Worm (Caenorhabditis elegans): ENCODE data around the gene F29B9.11.

Gene F29B9.11

ce11 chrIV:4640941-4641340, 19.1 kb downstream of the F29B9.11 start:
- TF ChIP-seq cog-1 (tag; optimal IDR thresholded peaks at IDR 0.05) (no peak), klf-2 (GFP tag; conservative IDR thresholded peaks at IDR 0.05) (no peak), tab-1 (GFP tag; IDR thresholded peaks at IDR 0.05) (no peak), ref-1 (GFP tag; conservative IDR thresholded peaks at IDR 0.05) (no peak), flt-1 (GFP tag; IDR thresholded peaks at IDR 0.05) (no peak), ztf-23 (GFP tag; IDR thresholded peaks at IDR 0.05) (no peak), ztf-29 (GFP tag; IDR thresholded peaks at IDR 0.05) (no peak), med-1 (GFP tag; optimal IDR thresholded peaks at IDR 0.05; ENCODE audit: insufficient read depth) (no peak), T22C8.4 (GFP tag; IDR thresholded peaks at IDR 0.05) (no peak)

DNA sequence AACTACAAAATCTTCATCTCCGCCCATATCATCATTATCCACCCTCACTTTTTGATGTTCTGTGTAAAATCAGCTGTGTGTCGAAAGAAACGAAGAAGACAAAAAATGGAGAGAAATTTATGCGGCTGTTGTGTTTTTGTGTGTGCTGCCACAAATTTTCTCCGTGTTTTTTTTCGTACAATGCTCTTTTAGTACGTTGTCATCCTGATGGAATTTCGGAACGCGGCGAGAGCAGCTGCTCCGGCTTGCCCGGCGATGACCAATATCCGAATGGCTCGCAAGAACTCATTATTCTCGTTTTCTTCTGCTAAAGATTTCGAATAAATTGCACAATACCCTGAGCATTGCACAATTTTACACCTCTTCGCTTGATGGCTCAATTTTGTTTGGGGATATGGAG, 20.6 kb downstream of the F29B9.11 start:
- TF ChIP-seq med-1 (GFP tag; optimal IDR thresholded peaks at IDR 0.05; ENCODE audit: insufficient read depth) (no peak), cog-1 (tag; optimal IDR thresholded peaks at IDR 0.05) (no peak), tab-1 (GFP tag; IDR thresholded peaks at IDR 0.05) (no peak), T22C8.4 (GFP tag; IDR thresholded peaks at IDR 0.05) (no peak), ztf-23 (GFP tag; IDR thresholded peaks at IDR 0.05) (no peak), ref-1 (GFP tag; conservative IDR thresholded peaks at IDR 0.05) (no peak), klf-2 (GFP tag; conservative IDR thresholded peaks at IDR 0.05) (no peak), ztf-29 (GFP tag; IDR thresholded peaks at IDR 0.05) (no peak)

DNA sequence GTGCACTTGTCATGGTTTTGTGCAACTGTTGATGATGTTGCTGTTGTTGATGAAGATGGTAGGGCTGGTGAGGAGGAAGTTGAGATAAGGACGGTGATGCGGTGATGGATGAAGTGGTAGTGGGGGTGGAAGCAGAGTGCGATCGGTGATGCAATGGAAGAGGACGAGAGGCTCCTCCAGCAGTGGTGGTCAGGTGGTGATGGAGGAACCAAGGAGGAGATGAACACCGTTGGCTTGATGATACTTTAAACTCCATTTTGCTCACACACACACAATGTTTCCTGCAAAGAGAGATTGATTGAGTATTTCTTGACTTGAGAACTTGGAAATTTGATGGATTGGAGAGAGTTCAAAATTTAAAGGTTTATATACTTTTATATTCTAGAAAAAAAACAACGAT, 22.2 kb downstream of the F29B9.11 start, which contains the start of gene F19C7.8:
Gene F19C7.8, minus strand, starts transcription at position 256 of the 400 bp plus-strand sequence.
- TF ChIP-seq T22C8.4 (GFP tag; IDR thresholded peaks at IDR 0.05) = no peak

- TF ChIP-seq flt-1 (GFP tag; IDR thresholded peaks at IDR 0.05) (no peak), cog-1 (tag; optimal IDR thresholded peaks at IDR 0.05) (no peak), med-1 (GFP tag; optimal IDR thresholded peaks at IDR 0.05; ENCODE audit: insufficient read depth) (no peak)
Observed at ce11 chrIV:4636001-4636400, 24.0 kb downstream of the F29B9.11 start, which contains the start of gene R105.5. R105.5 (plus strand) TSS chrIV:4636301.

ce11 chrIV:4633393-4633792, 26.6 kb downstream of the F29B9.11 start, which contains the start of gene R105.1:
R105.1 (plus strand) TSS chrIV:4633693.
- TF ChIP-seq ref-1 (GFP tag; conservative IDR thresholded peaks at IDR 0.05) (no peak), T22C8.4 (GFP tag; IDR thresholded peaks at IDR 0.05) (no peak), flt-1 (GFP tag; IDR thresholded peaks at IDR 0.05) (no peak), med-1 (GFP tag; optimal IDR thresholded peaks at IDR 0.05; ENCODE audit: insufficient read depth) (no peak), ztf-23 (GFP tag; IDR thresholded peaks at IDR 0.05) (no peak), ztf-29 (GFP tag; IDR thresholded peaks at IDR 0.05) (no peak), cog-1 (tag; optimal IDR thresholded peaks at IDR 0.05) (no peak), tab-1 (GFP tag; IDR thresholded peaks at IDR 0.05) (no peak), klf-2 (GFP tag; conservative IDR thresholded peaks at IDR 0.05) (no peak)

ce11 chrIV:4623852-4624251, 36.1 kb downstream of the F29B9.11 start:
- TF ChIP-seq klf-2 (GFP tag; conservative IDR thresholded peaks at IDR 0.05) (no peak), tab-1 (GFP tag; IDR thresholded peaks at IDR 0.05) (no peak), ztf-29 (GFP tag; IDR thresholded peaks at IDR 0.05) (no peak), med-1 (GFP tag; optimal IDR thresholded peaks at IDR 0.05; ENCODE audit: insufficient read depth) (no peak), flt-1 (GFP tag; IDR thresholded peaks at IDR 0.05) (no peak), cog-1 (tag; optimal IDR thresholded peaks at IDR 0.05) (no peak), ztf-23 (GFP tag; IDR thresholded peaks at IDR 0.05) (no peak), T22C8.4 (GFP tag; IDR thresholded peaks at IDR 0.05) (no peak)

ce11 chrIV:4613516-4613915, 46.5 kb downstream of the F29B9.11 start:
- TF ChIP-seq med-1 (GFP tag; optimal IDR thresholded peaks at IDR 0.05; ENCODE audit: insufficient read depth) = no peak
- no peak for TF ChIP-seq T22C8.4 (GFP tag; IDR thresholded peaks at IDR 0.05)
- TF ChIP-seq klf-2 (GFP tag; conservative IDR thresholded peaks at IDR 0.05) = no peak
- no peak for TF ChIP-seq ztf-23 (GFP tag; IDR thresholded peaks at IDR 0.05)
- no peak for TF ChIP-seq flt-1 (GFP tag; IDR thresholded peaks at IDR 0.05)
- TF ChIP-seq ztf-29 (GFP tag; IDR thresholded peaks at IDR 0.05) = no peak
- no peak for TF ChIP-seq ref-1 (GFP tag; conservative IDR thresholded peaks at IDR 0.05)
- TF ChIP-seq cog-1 (tag; optimal IDR thresholded peaks at IDR 0.05) = no peak
- TF ChIP-seq tab-1 (GFP tag; IDR thresholded peaks at IDR 0.05) = no peak

ce11 chrIV:4612597-4612996, 47.4 kb downstream of the F29B9.11 start:
- TF ChIP-seq ztf-23 (GFP tag; IDR thresholded peaks at IDR 0.05) (no peak), ztf-29 (GFP tag; IDR thresholded peaks at IDR 0.05) (no peak), T22C8.4 (GFP tag; IDR thresholded peaks at IDR 0.05) (no peak), klf-2 (GFP tag; conservative IDR thresholded peaks at IDR 0.05) (no peak), cog-1 (tag; optimal IDR thresholded peaks at IDR 0.05) (no peak), med-1 (GFP tag; optimal IDR thresholded peaks at IDR 0.05; ENCODE audit: insufficient read depth) (no peak), flt-1 (GFP tag; IDR thresholded peaks at IDR 0.05) (no peak), ref-1 (GFP tag; conservative IDR thresholded peaks at IDR 0.05) (no peak), tab-1 (GFP tag; IDR thresholded peaks at IDR 0.05) (no peak)

ce11 chrIV:4611740-4612139, 48.3 kb downstream of the F29B9.11 start:
- no peak for TF ChIP-seq ref-1 (GFP tag; conservative IDR thresholded peaks at IDR 0.05)
- no peak for TF ChIP-seq ztf-29 (GFP tag; IDR thresholded peaks at IDR 0.05)
- TF ChIP-seq cog-1 (tag; optimal IDR thresholded peaks at IDR 0.05) = no peak
- no peak for TF ChIP-seq tab-1 (GFP tag; IDR thresholded peaks at IDR 0.05)
- no peak for TF ChIP-seq klf-2 (GFP tag; conservative IDR thresholded peaks at IDR 0.05)
- no peak for TF ChIP-seq ztf-23 (GFP tag; IDR thresholded peaks at IDR 0.05)
- TF ChIP-seq T22C8.4 (GFP tag; IDR thresholded peaks at IDR 0.05) = no peak
- no peak for TF ChIP-seq med-1 (GFP tag; optimal IDR thresholded peaks at IDR 0.05; ENCODE audit: insufficient read depth)
- TF ChIP-seq flt-1 (GFP tag; IDR thresholded peaks at IDR 0.05) = no peak
